Worm (Caenorhabditis elegans) whole organism, L4 larva: Measurements from ENCODE around the gene acr-3.

ENCODE experiments used
- F49E8.2 ChIP-seq: sonication (generic microtip); optimal IDR thresholded peaks from 2 replicates; lab custom pipeline; 2016; ENCODE audit warnings: missing compliant biosample characterization, mild to moderate bottlenecking, missing genetic modification characterization, borderline replicate concordance
- Y48G9A.11 ChIP-seq: fragments of 200-800 bp; sonication (Bioruptor generic); IDR thresholded peaks from 2 replicates; pipeline ENCODE4 v1.3.6; 2022; ENCODE audit warnings: missing genetic modification reagents, missing genetic modification characterization, missing compliant biosample characterization
- dmd-8 ChIP-seq: fragments of 200-800 bp; sonication (Bioruptor generic); IDR thresholded peaks from 2 replicates; pipeline ENCODE4 v1.3.6; 2022; ENCODE audit warnings: missing genetic modification characterization, missing compliant biosample characterization
- hlh-11 ChIP-seq: fragments of 200-800 bp; sonication (Bioruptor generic); optimal IDR thresholded peaks from 2 replicates; lab custom pipeline; 2018; ENCODE audit warnings: mild to moderate bottlenecking, missing genetic modification characterization, missing compliant biosample characterization
- lin-13 ChIP-seq: fragments of 150-350 bp; optimal IDR thresholded peaks from 2 replicates; lab custom pipeline; 2014; ENCODE audit warnings: missing biosample characterization, missing genetic modification reagents, missing genetic modification characterization
- madf-5 ChIP-seq, 2 experiments: fragments of 200-800 bp; sonication (Bioruptor generic); IDR thresholded peaks; 2 replicates each; pipeline ENCODE4 v1.3.6; 2022; ENCODE audit warnings: missing compliant biosample characterization in 2 of 2, missing genetic modification characterization in 2 of 2
- nhr-77 ChIP-seq: fragments of 150-350 bp; optimal IDR thresholded peaks from 2 replicates; lab custom pipeline; 2014; ENCODE audit warnings: missing biosample characterization, missing genetic modification characterization
- pqm-1 ChIP-seq: sonication (generic microtip); optimal IDR thresholded peaks from 2 replicates; lab custom pipeline; 2017; ENCODE audit warnings: missing biosample characterization, missing genetic modification characterization
- skn-1 ChIP-seq: fragments of 150-350 bp; optimal IDR thresholded peaks from 2 replicates; lab custom pipeline; 2014; ENCODE audit warnings: missing biosample characterization, missing genetic modification characterization
- snpc-1.2 ChIP-seq: fragments of 200-800 bp; sonication (Bioruptor generic); IDR thresholded peaks from 2 replicates; pipeline ENCODE4 v1.3.6; 2022; ENCODE audit warnings: missing genetic modification reagents, missing genetic modification characterization, missing compliant biosample characterization
- unc-39 ChIP-seq: sonication (generic microtip); optimal IDR thresholded peaks from 2 replicates; lab custom pipeline; 2017; ENCODE audit warnings: missing biosample characterization, missing genetic modification characterization
- unc-62 ChIP-seq, 3 experiments: fragments of 150-350 bp in 1 of 3; sonication (generic microtip); optimal IDR thresholded peaks in 2 of 3; peaks in 1 of 3; 1 replicate in 1 of 3; 2 replicates in 2 of 3; lab custom pipeline; 2014 to 2017; ENCODE audit warnings: missing biosample characterization in 3 of 3, missing genetic modification characterization in 3 of 3, missing genetic modification reagents in 3 of 3, missing genotype in 1 of 3
- zfp-2 ChIP-seq: sonication (generic microtip); optimal IDR thresholded peaks from 2 replicates; lab custom pipeline; 2016; ENCODE audit warnings: mild to moderate bottlenecking, missing genetic modification characterization, missing compliant biosample characterization
- zip-2 ChIP-seq: fragments of 150-350 bp; optimal IDR thresholded peaks from 2 replicates; lab custom pipeline; 2014; ENCODE audit warnings: missing biosample characterization, missing genetic modification characterization

- TF ChIP-seq hlh-11 (tag; lab: Kevin White, UChicago) = no peak
- no peak for TF ChIP-seq unc-62 (GFP tag; optimal IDR thresholded peaks at IDR 0.05 in 1 of 2; lab: Kevin White, UChicago)
- no peak for TF ChIP-seq unc-62 (tag; optimal IDR thresholded peaks at IDR 0.05; lab: Kevin White, UChicago)
- TF ChIP-seq lin-13 (GFP tag; lab: Kevin White, UChicago) = no peak
- no peak for TF ChIP-seq zfp-2 (tag; lab: Kevin White, UChicago)
- TF ChIP-seq dmd-8 (GFP tag; lab: Robert Waterston, UW) = no peak
- no peak for TF ChIP-seq skn-1 (tag; lab: Kevin White, UChicago)
- TF ChIP-seq zip-2 = no peak
- no peak for TF ChIP-seq pqm-1 (tag; lab: Kevin White, UChicago)
- no peak for TF ChIP-seq snpc-1.2 (GFP tag; lab: Robert Waterston, UW)
- no peak for TF ChIP-seq nhr-77 (tag; lab: Kevin White, UChicago)
- TF ChIP-seq Y48G9A.11 = no peak
- no peak for TF ChIP-seq madf-5 (GFP tag; IDR thresholded peaks at IDR 0.05; lab: Robert Waterston, UW)
- TF ChIP-seq unc-39 (tag; lab: Kevin White, UChicago) = no peak
- TF ChIP-seq F49E8.2 (tag; lab: Kevin White, UChicago) = no peak
Observed at ce11 chrX:6693331-6693730, 16.0 kb upstream of the acr-3 start, which contains the start of gene F38B6.3.
